Worm (Caenorhabditis elegans): ENCODE data around the gene K08H2.2.

ce11 chrX:13264550-13264949 is 29.8 kb upstream of the K08H2.2 start:
- no peak for TF ChIP-seq snpc-4 (GFP tag; optimal IDR thresholded peaks at IDR 0.05)
- TF ChIP-seq snpc-4 (tag; optimal IDR thresholded peaks at IDR 0.05): peak in 3 of 4 experiments; percentile 49 to 71 (median 71)
- peak; percentile 83 for TF ChIP-seq egl-44 (GFP tag; IDR thresholded peaks at IDR 0.05)
- TF ChIP-seq nfya-1 (tag; optimal IDR thresholded peaks at IDR 0.05; ENCODE audit: borderline replicate concordance, insufficient read depth): no peak
- TF ChIP-seq B0336.3 (GFP tag; IDR thresholded peaks at IDR 0.05): no peak

All from whole organism, young adult.